Worm (Caenorhabditis elegans) whole organism, L1 larva: ENCODE measurements around the gene T02H6.9.

Experiments
- aly-2 ChIP-seq: fragments of 150-350 bp; optimal IDR thresholded peaks from 2 replicates; lab custom pipeline; 2014; ENCODE audit warnings: missing biosample characterization, missing genetic modification characterization
- ceh-82 ChIP-seq, 3 experiments: fragments of 150-350 bp in 1 of 3; sonication (generic microtip) in 2 of 3; optimal IDR thresholded peaks; 2 replicates each; lab custom pipeline; 2014 to 2017; ENCODE audit warnings: missing biosample characterization in 3 of 3, missing genetic modification characterization in 3 of 3
- ceh-90 ChIP-seq: sonication (generic microtip); optimal IDR thresholded peaks from 2 replicates; lab custom pipeline; 2016; ENCODE audit warnings: missing genetic modification characterization, missing compliant biosample characterization
- nhr-76 ChIP-seq: sonication (generic microtip); optimal IDR thresholded peaks from 2 replicates; lab custom pipeline; 2017; ENCODE audit warnings: missing biosample characterization, missing genetic modification characterization
- pqm-1 ChIP-seq: sonication (generic microtip); optimal IDR thresholded peaks from 3 replicates; lab custom pipeline; 2017; ENCODE audit warnings: missing biosample characterization, missing genetic modification characterization
- unc-62 ChIP-seq: fragments of 150-350 bp; optimal IDR thresholded peaks from 2 replicates; lab custom pipeline; 2014; ENCODE audit warnings: missing biosample characterization, missing genetic modification reagents, missing genetic modification characterization
- unc-86 ChIP-seq: sonication (generic microtip); optimal IDR thresholded peaks from 2 replicates; lab custom pipeline; 2016; ENCODE audit warnings: missing genetic modification characterization, missing compliant biosample characterization

ce11 chrII:683467-683866 lies 4.8 kb downstream of the T02H6.9 start, which contains the start of gene T02H6.6:
- no peak for TF ChIP-seq unc-86 (tag; lab: Kevin White, UChicago)
- TF ChIP-seq ceh-90, result no peak
- no peak for TF ChIP-seq aly-2 (tag; lab: Kevin White, UChicago)
- TF ChIP-seq nhr-76 (tag; lab: Kevin White, UChicago), result no peak
- no peak for TF ChIP-seq pqm-1 (tag; lab: Kevin White, UChicago)
- TF ChIP-seq ceh-82 (tag; optimal IDR thresholded peaks at IDR 0.05; lab: Kevin White, UChicago), result no peak
- no peak for TF ChIP-seq unc-62 (GFP tag; lab: Kevin White, UChicago)
